Fruit fly (Drosophila melanogaster): Measurements from ENCODE around the gene CG9919.

Gene CG9919

DNA sequence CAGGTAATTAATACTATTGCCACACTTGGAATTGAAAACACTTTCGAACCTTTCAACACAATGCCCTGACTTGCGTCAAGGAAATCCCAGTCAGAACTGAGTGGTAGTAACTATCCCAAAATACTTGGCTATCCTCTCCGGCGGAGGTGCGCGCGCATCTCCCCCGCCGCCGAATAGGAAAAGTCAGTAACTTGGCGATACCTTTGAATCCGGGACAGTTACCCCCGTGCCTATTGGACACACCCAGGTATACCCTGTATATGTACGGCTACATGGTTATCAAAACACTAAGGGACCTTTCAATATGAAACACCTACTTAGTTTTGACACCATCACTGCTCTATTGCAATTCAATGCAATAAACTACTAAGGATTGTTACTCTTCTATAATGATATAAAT is at the start of gene CG9919:
Gene CG9919 (minus strand): TSS at position 101 of the 400 bp plus-strand sequence.
- TF ChIP-seq CG3032 (tag; optimal IDR thresholded peaks at IDR 0.05) (no peak), Smox (GFP tag; optimal IDR thresholded peaks at IDR 0.05) (no peak), CG15336 (GFP tag; IDR thresholded peaks at IDR 0.05) (no peak), CG6792 (GFP tag; optimal IDR thresholded peaks at IDR 0.05) (no peak), topi (GFP tag; optimal IDR thresholded peaks at IDR 0.05) (no peak), Met (GFP tag; optimal IDR thresholded peaks at IDR 0.05) (no peak), CG31627 (GFP tag; optimal IDR thresholded peaks at IDR 0.05) (no peak)

DNA sequence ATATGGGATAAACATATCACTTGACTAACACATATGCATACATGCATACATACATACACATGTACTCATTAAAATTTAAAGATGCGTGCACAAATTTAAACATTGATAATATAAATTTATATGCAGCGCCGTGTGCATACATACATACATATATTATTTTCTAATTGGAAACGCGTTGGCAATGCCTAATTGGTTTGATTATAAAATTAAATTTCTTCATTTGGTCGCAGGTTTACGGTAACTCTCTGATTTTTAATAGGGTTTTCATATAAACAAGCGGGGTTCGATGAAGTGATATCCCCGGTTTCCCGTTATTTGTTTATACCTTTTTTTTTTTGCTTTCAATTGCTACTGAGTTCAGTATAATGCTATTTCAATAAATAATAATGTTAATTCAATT is 43.5 kb upstream of the CG9919 start:
- TF ChIP-seq CG7368 (GFP tag; optimal IDR thresholded peaks at IDR 0.05) (no peak), dac (GFP tag; optimal IDR thresholded peaks at IDR 0.05) (no peak), CG34406 (GFP tag; optimal IDR thresholded peaks at IDR 0.05) (no peak)

DNA sequence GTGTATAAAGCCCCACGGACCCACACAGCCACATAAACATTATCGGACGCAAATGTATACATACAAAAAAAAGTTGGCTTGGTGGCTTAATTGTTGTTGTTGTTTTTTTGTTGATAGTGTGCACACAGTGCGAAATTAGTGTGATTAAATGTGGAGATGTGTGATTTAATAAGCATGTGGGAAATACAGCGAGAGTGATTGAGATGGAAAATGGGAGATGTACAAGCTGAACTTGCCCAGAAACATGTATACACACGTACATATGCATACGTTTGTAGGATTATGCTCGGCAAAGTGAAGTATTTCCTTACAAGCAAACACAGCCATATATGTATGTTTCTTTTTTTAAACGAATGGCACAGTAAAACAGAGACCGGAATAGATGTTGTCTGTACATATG is 43.0 kb upstream of the CG9919 start:
- TF ChIP-seq Eip93F (GFP tag; optimal IDR thresholded peaks at IDR 0.05) (no peak), eg (GFP tag; IDR thresholded peaks at IDR 0.05) (no peak; the same call in 2 of the 3 replicates), CG11762 (GFP tag; optimal IDR thresholded peaks at IDR 0.05; ENCODE audit: insufficient read depth) (no peak), Met (GFP tag; optimal IDR thresholded peaks at IDR 0.05) (no peak), CG6808 (GFP tag; optimal IDR thresholded peaks at IDR 0.05) (no peak), CG1621 (tag; optimal IDR thresholded peaks at IDR 0.05) (no peak), Sox15 (GFP tag; optimal IDR thresholded peaks at IDR 0.05) (no peak), Hr4 (GFP tag; optimal IDR thresholded peaks at IDR 0.05) (peak; percentile 39), salr (GFP tag; optimal IDR thresholded peaks at IDR 0.05) (no peak), cyc (GFP tag; optimal IDR thresholded peaks at IDR 0.05) (no peak), CG8119 (GFP tag; IDR thresholded peaks at IDR 0.05) (peak; percentile 45; the same call in 1 of the 3 replicates), spab (GFP tag; optimal IDR thresholded peaks at IDR 0.05) (no peak), achi (GFP tag; optimal IDR thresholded peaks at IDR 0.05) (no peak), esn (GFP tag; optimal IDR thresholded peaks at IDR 0.05) (peak; percentile 16), dsx (GFP tag; optimal IDR thresholded peaks at IDR 0.05; ENCODE audit: poor library complexity, severe bottlenecking) (no peak), Eip78C (GFP tag) (peak; percentile 79), vri (GFP tag; optimal IDR thresholded peaks at IDR 0.05) (peak; percentile 5), CG6854 (GFP tag; optimal IDR thresholded peaks at IDR 0.05) (no peak), CG31627 (GFP tag; optimal IDR thresholded peaks at IDR 0.05) (no peak), CG3032 (tag; optimal IDR thresholded peaks at IDR 0.05) (peak; percentile 28), CG15336 (GFP tag; IDR thresholded peaks at IDR 0.05) (peak; percentile 66), dac (GFP tag; optimal IDR thresholded peaks at IDR 0.05) (peak; percentile 39), CG6163 (GFP tag; IDR thresholded peaks at IDR 0.05) (no peak; the same call in 1 of the 3 replicates), Gug (GFP tag; IDR thresholded peaks at IDR 0.05) (0 out of 2 replicates have a peak, but pooled peaks have one; percentile 19), fd85E (GFP tag; optimal IDR thresholded peaks at IDR 0.05) (no peak), Hr39 (GFP tag; optimal IDR thresholded peaks at IDR 0.05) (no peak), CG11294 (GFP tag; IDR thresholded peaks at IDR 0.05) (no peak), Ets96B (tag; optimal IDR thresholded peaks at IDR 0.05) (peak; percentile 40), CG3919 (GFP tag; optimal IDR thresholded peaks at IDR 0.05) (no peak), fkh (GFP tag; optimal IDR thresholded peaks at IDR 0.05) (no peak), CG6276 (GFP tag; optimal IDR thresholded peaks at IDR 0.05) (no peak), acj6 (GFP tag; optimal IDR thresholded peaks at IDR 0.05) (no peak), CG4318 (GFP tag; optimal IDR thresholded peaks at IDR 0.05) (no peak), CG11902 (GFP tag; optimal IDR thresholded peaks at IDR 0.05) (no peak), Blimp-1 (GFP tag; optimal IDR thresholded peaks at IDR 0.05) (no peak), CG16779 (tag; optimal IDR thresholded peaks at IDR 0.05) (no peak), Lpt (GFP tag; optimal IDR thresholded peaks at IDR 0.05) (peak; percentile 63), ss (GFP tag; optimal IDR thresholded peaks at IDR 0.05) (no peak), Sox102F (GFP tag; optimal IDR thresholded peaks at IDR 0.05) (no peak), Eip75B (GFP tag; optimal IDR thresholded peaks at IDR 0.05) (no peak)
